Fruit fly (Drosophila melanogaster) whole organism, embryonic: ENCODE measurements around the gene TBC1D16.

Source experiments
- Abd-B ChIP-seq: fragments of 200-800 bp; sonication (Bioruptor generic); optimal IDR thresholded peaks from 2 replicates; lab custom pipeline; 2018; ENCODE audit warnings: missing biosample characterization, mild to moderate bottlenecking, missing genetic modification characterization, moderate library complexity
- Asciz ChIP-seq: fragments of 200-800 bp; sonication (Bioruptor generic); optimal IDR thresholded peaks from 2 replicates; lab custom pipeline; 2017; ENCODE audit warnings: missing biosample characterization, mild to moderate bottlenecking, missing genetic modification characterization, missing genetic modification reagents
- CG11398 ChIP-seq: fragments of 200-800 bp; sonication (Bioruptor generic); optimal IDR thresholded peaks from 2 replicates; lab custom pipeline; 2016; ENCODE audit warnings: missing biosample characterization, missing genetic modification characterization
- CG11560 ChIP-seq: fragments of 200-800 bp; sonication (Bioruptor generic); IDR thresholded peaks from 3 replicates; pipeline ENCODE4 v1.3.6; 2022; ENCODE audit warnings: missing biosample characterization, missing genetic modification characterization
- CG13296 ChIP-seq: fragments of 200-800 bp; sonication (Bioruptor generic); optimal IDR thresholded peaks from 3 replicates; lab custom pipeline; 2018; ENCODE audit warnings: missing biosample characterization, mild to moderate bottlenecking, missing genetic modification characterization
- CG13424 ChIP-seq: fragments of 200-800 bp; sonication (Bioruptor generic); optimal IDR thresholded peaks from 2 replicates; lab custom pipeline; 2019; ENCODE audit warnings: missing biosample characterization, mild to moderate bottlenecking, missing genetic modification characterization, moderate library complexity
- CG15269 ChIP-seq: fragments of 200-800 bp; sonication (Bioruptor generic); optimal IDR thresholded peaks from 2 replicates; lab custom pipeline; 2018; ENCODE audit warnings: missing biosample characterization, mild to moderate bottlenecking, missing genetic modification characterization, moderate library complexity
- CG17385 ChIP-seq: fragments of 200-800 bp; sonication (Bioruptor generic); optimal IDR thresholded peaks from 3 replicates; lab custom pipeline; 2018; ENCODE audit warnings: missing biosample characterization, mild to moderate bottlenecking, missing genetic modification characterization
- CG17612 ChIP-seq: fragments of 200-800 bp; sonication (Bioruptor generic); IDR thresholded peaks from 2 replicates; pipeline ENCODE4 v1.3.6; 2022; ENCODE audit warnings: missing biosample characterization, missing genetic modification characterization
- CG18011 ChIP-seq: fragments of 200-800 bp; sonication (Bioruptor generic); optimal IDR thresholded peaks from 2 replicates; lab custom pipeline; 2017; ENCODE audit warnings: missing biosample characterization, missing genetic modification characterization, mild to moderate bottlenecking, moderate library complexity, missing genotype
- CG1832 ChIP-seq: fragments of 200-800 bp; sonication (Bioruptor generic); optimal IDR thresholded peaks from 2 replicates; lab custom pipeline; 2017; ENCODE audit warnings: missing biosample characterization, mild to moderate bottlenecking, missing genetic modification characterization, inconsistent platforms
- CG18764 ChIP-seq: fragments of 200-800 bp; sonication (Bioruptor generic); optimal IDR thresholded peaks from 3 replicates; lab custom pipeline; 2016; ENCODE audit warnings: missing biosample characterization, missing genetic modification characterization
- CG2678 ChIP-seq: fragments of 200-800 bp; sonication (Bioruptor generic); optimal IDR thresholded peaks from 3 replicates; lab custom pipeline; 2019; ENCODE audit warnings: missing biosample characterization, mild to moderate bottlenecking, missing genetic modification characterization, moderate library complexity
- CG30403 ChIP-seq: fragments of 200-800 bp; sonication (Bioruptor generic); optimal IDR thresholded peaks from 3 replicates; lab custom pipeline; 2016; ENCODE audit warnings: missing biosample characterization, missing genetic modification characterization
- CG30431 ChIP-seq: fragments of 200-800 bp; sonication (Bioruptor generic); optimal IDR thresholded peaks from 2 replicates; lab custom pipeline; 2017; ENCODE audit warnings: missing biosample characterization, missing genetic modification characterization
- CG32767 ChIP-seq: fragments of 200-800 bp; sonication (Bioruptor generic); IDR thresholded peaks from 2 replicates; pipeline ENCODE4 v1.3.6; 2022; ENCODE audit warnings: missing biosample characterization, missing genetic modification characterization
- CG33213 ChIP-seq: fragments of 200-800 bp; sonication (Bioruptor generic); optimal IDR thresholded peaks from 3 replicates; lab custom pipeline; 2016; ENCODE audit warnings: missing biosample characterization, missing genetic modification characterization
- CG34224 ChIP-seq: fragments of 200-800 bp; sonication (Bioruptor generic); IDR thresholded peaks from 3 replicates; pipeline ENCODE4 v1.3.6; 2022; ENCODE audit warnings: missing biosample characterization, missing genetic modification characterization; ENCODE audit not compliant: partially characterized antibody
- CG3726 ChIP-seq: fragments of 200-800 bp; sonication (Bioruptor generic); IDR thresholded peaks from 3 replicates; pipeline ENCODE4, ENCODE4 v1.3.6; 2022; ENCODE audit warnings: missing biosample characterization, missing genetic modification characterization
- CG5245 ChIP-seq: fragments of 200-800 bp; sonication (Bioruptor generic); optimal IDR thresholded peaks from 3 replicates; lab custom pipeline; 2016; ENCODE audit warnings: missing biosample characterization, missing genetic modification characterization
- CG5953 ChIP-seq: fragments of 200-800 bp; sonication (Bioruptor generic); IDR thresholded peaks from 2 replicates; pipeline ENCODE4 v1.3.6; 2022; ENCODE audit warnings: missing biosample characterization, missing genetic modification characterization
- CG6654 ChIP-seq: fragments of 200-800 bp; sonication (Bioruptor generic); optimal IDR thresholded peaks from 2 replicates; lab custom pipeline; 2017; ENCODE audit warnings: missing biosample characterization, mild to moderate bottlenecking, missing genetic modification characterization
- CG6683 ChIP-seq: fragments of 200-800 bp; sonication (Bioruptor generic); optimal IDR thresholded peaks from 2 replicates; lab custom pipeline; 2017; ENCODE audit warnings: missing biosample characterization, mild to moderate bottlenecking, missing genetic modification characterization, missing genetic modification reagents
- CG9797 ChIP-seq: fragments of 200-800 bp; sonication (Bioruptor generic); optimal IDR thresholded peaks from 3 replicates; lab custom pipeline; 2018; ENCODE audit warnings: missing biosample characterization, mild to moderate bottlenecking, missing genetic modification characterization
- Dbx ChIP-seq: fragments of 200-800 bp; sonication (Bioruptor generic); IDR thresholded peaks from 3 replicates; pipeline ENCODE4 v1.3.6; 2022; ENCODE audit warnings: missing biosample characterization, missing genetic modification characterization
- Drgx ChIP-seq: fragments of 200-800 bp; sonication (Bioruptor generic); IDR thresholded peaks from 2 replicates; pipeline ENCODE4 v1.3.6; 2022; ENCODE audit warnings: missing biosample characterization, missing genetic modification characterization
- ERR ChIP-seq: fragments of 200-800 bp; sonication (Bioruptor generic); optimal IDR thresholded peaks from 2 replicates; lab custom pipeline; 2016; ENCODE audit warnings: missing biosample characterization, missing genetic modification characterization
- Eip74EF ChIP-seq, 2 experiments: fragments of 200-800 bp in 1 of 2; fragments of >200 bp in 1 of 2; sonication (Bioruptor generic) in 1 of 2; optimal IDR thresholded peaks; 2 replicates each; lab custom pipeline; 2017 to 2019; ENCODE audit warnings: missing biosample characterization in 2 of 2, missing genetic modification characterization in 2 of 2, mild to moderate bottlenecking in 1 of 2, moderate library complexity in 1 of 2
- Fer1 ChIP-seq: fragments of 200-800 bp; sonication (Bioruptor generic); optimal IDR thresholded peaks from 2 replicates; lab custom pipeline; 2017; ENCODE audit warnings: missing biosample characterization, mild to moderate bottlenecking, missing genetic modification characterization
- H15 ChIP-seq: fragments of 200-800 bp; sonication (Bioruptor generic); IDR thresholded peaks from 3 replicates; pipeline ENCODE4 v1.3.6; 2022; ENCODE audit warnings: missing biosample characterization, missing genetic modification characterization
- Pdp1 ChIP-seq, 2 experiments: fragments of 200-800 bp; sonication (Bioruptor generic); optimal IDR thresholded peaks; 3 replicates each; lab custom pipeline; 2016; ENCODE audit warnings: missing biosample characterization in 2 of 2, missing genetic modification characterization in 2 of 2, mild to moderate bottlenecking in 1 of 2, moderate library complexity in 1 of 2
- Ptx1 ChIP-seq: fragments of 200-800 bp; sonication (Bioruptor generic); IDR thresholded peaks from 2 replicates; pipeline ENCODE4 v1.3.6; 2022; ENCODE audit warnings: missing biosample characterization, missing genetic modification characterization
- Rx ChIP-seq: fragments of 200-800 bp; sonication (Bioruptor generic); IDR thresholded peaks from 2 replicates; pipeline ENCODE4 v1.3.6; 2022; ENCODE audit warnings: missing biosample characterization, missing genetic modification characterization
- Sox100B ChIP-seq: fragments of 200-800 bp; sonication (Bioruptor generic); optimal IDR thresholded peaks from 3 replicates; lab custom pipeline; 2018; ENCODE audit warnings: missing biosample characterization, mild to moderate bottlenecking, missing genetic modification characterization
- ap ChIP-seq: fragments of 200-800 bp; sonication (Bioruptor generic); IDR thresholded peaks from 2 replicates; pipeline ENCODE4 v1.3.6; 2022; ENCODE audit warnings: missing biosample characterization, missing genetic modification characterization
- chn ChIP-seq: fragments of 200-800 bp; sonication (Bioruptor generic); optimal IDR thresholded peaks from 2 replicates; lab custom pipeline; 2016; ENCODE audit warnings: missing biosample characterization, missing genetic modification characterization
- corto ChIP-seq: fragments of 200-800 bp; sonication (Bioruptor generic); optimal IDR thresholded peaks from 2 replicates; lab custom pipeline; 2016; ENCODE audit warnings: missing biosample characterization, mild to moderate bottlenecking, missing genetic modification characterization, moderate library complexity
- dpn ChIP-seq, 2 experiments: fragments of 200-800 bp; sonication (Bioruptor generic); optimal IDR thresholded peaks; 3 replicates each; lab custom pipeline; 2016; ENCODE audit warnings: missing biosample characterization in 2 of 2, missing genetic modification characterization in 2 of 2
- en ChIP-seq: fragments of 200-800 bp; sonication (Bioruptor generic); optimal IDR thresholded peaks from 2 replicates; lab custom pipeline; 2016; ENCODE audit warnings: missing biosample characterization, missing genetic modification characterization
- fd96Cb ChIP-seq: fragments of 200-800 bp; sonication (Bioruptor generic); optimal IDR thresholded peaks from 2 replicates; lab custom pipeline; 2018; ENCODE audit warnings: missing biosample characterization, mild to moderate bottlenecking, missing genetic modification characterization, moderate library complexity
- gem ChIP-seq: fragments of 200-800 bp; sonication (Bioruptor generic); optimal IDR thresholded peaks from 2 replicates; lab custom pipeline; 2019; ENCODE audit warnings: missing biosample characterization, mild to moderate bottlenecking, missing genetic modification characterization, moderate library complexity
- gt ChIP-seq: fragments of 200-800 bp; sonication (Bioruptor generic); IDR thresholded peaks from 2 replicates; pipeline ENCODE4 v1.3.6; 2022; ENCODE audit warnings: missing biosample characterization, missing genetic modification characterization
- ham ChIP-seq: fragments of 200-800 bp; sonication (Bioruptor generic); IDR thresholded peaks from 2 replicates; pipeline ENCODE4 v1.3.6; 2022; ENCODE audit warnings: missing biosample characterization, missing genetic modification characterization
- jing ChIP-seq: fragments of 200-800 bp; sonication (Bioruptor generic); optimal IDR thresholded peaks from 2 replicates; lab custom pipeline; 2018; ENCODE audit warnings: missing biosample characterization, mild to moderate bottlenecking, missing genetic modification characterization
- maf-S ChIP-seq: fragments of 200-800 bp; sonication (Bioruptor generic); optimal IDR thresholded peaks from 2 replicates; lab custom pipeline; 2016; ENCODE audit warnings: missing biosample characterization, missing genetic modification characterization
- onecut ChIP-seq: fragments of 200-800 bp; sonication (Bioruptor generic); IDR thresholded peaks from 2 replicates; pipeline ENCODE4 v1.3.6; 2022; ENCODE audit warnings: missing biosample characterization, missing genetic modification characterization
- pb ChIP-seq: fragments of 200-800 bp; sonication (Bioruptor generic); optimal IDR thresholded peaks from 3 replicates; lab custom pipeline; 2016; ENCODE audit warnings: missing biosample characterization, missing genetic modification characterization
- slbo ChIP-seq: fragments of 200-800 bp; sonication (Bioruptor generic); IDR thresholded peaks from 2 replicates; pipeline ENCODE4 v1.3.6; 2022; ENCODE audit warnings: missing biosample characterization, missing genetic modification characterization
- so ChIP-seq: fragments of 200-800 bp; sonication (Bioruptor generic); IDR thresholded peaks from 3 replicates; pipeline ENCODE4 v1.3.6; 2022; ENCODE audit warnings: missing biosample characterization, missing genetic modification characterization
- toy ChIP-seq: fragments of 200-800 bp; sonication (Bioruptor generic); IDR thresholded peaks from 2 replicates; pipeline ENCODE4 v1.3.6; 2022; ENCODE audit warnings: missing biosample characterization, missing genetic modification characterization
- wek ChIP-seq: fragments of 200-800 bp; sonication (Bioruptor generic); optimal IDR thresholded peaks from 3 replicates; lab custom pipeline; 2018; ENCODE audit warnings: missing biosample characterization, mild to moderate bottlenecking, missing genetic modification characterization, moderate library complexity
- zfh2 ChIP-seq: fragments of 200-800 bp; sonication (Bioruptor generic); optimal IDR thresholded peaks from 2 replicates; lab custom pipeline; 2016; ENCODE audit warnings: missing biosample characterization, missing genetic modification characterization

Gene TBC1D16

dm6 chr2L:10472257-10472656 is 36.8 kb upstream of the TBC1D16 start (continued):
- no peak for TF ChIP-seq CG3726 (GFP tag; lab: Robert Waterston, UW)
- TF ChIP-seq CG2678 (tag; lab: Kevin White, UChicago), result peak; percentile 37
- no peak for TF ChIP-seq CG17385 (GFP tag; lab: Kevin White, UChicago)
- no peak for TF ChIP-seq toy (GFP tag; lab: Robert Waterston, UW)
- no peak for TF ChIP-seq CG30431 (GFP tag; lab: Kevin White, UChicago)
- peak; percentile 25 for TF ChIP-seq Sox100B (GFP tag; lab: Kevin White, UChicago)
- TF ChIP-seq CG9797 (GFP tag; lab: Kevin White, UChicago), result no peak
- no peak for TF ChIP-seq CG5953
- TF ChIP-seq CG30403 (GFP tag; lab: Kevin White, UChicago), result no peak
- TF ChIP-seq CG18011 (GFP tag; lab: Kevin White, UChicago), result no peak
- TF ChIP-seq en (GFP tag; lab: Kevin White, UChicago), result no peak
- TF ChIP-seq CG15269, result peak; percentile 11
- TF ChIP-seq Ptx1 (GFP tag; lab: Robert Waterston, UW), result no peak
- TF ChIP-seq CG18764, result no peak
- TF ChIP-seq jing (GFP tag; lab: Kevin White, UChicago), result no peak
- peak; percentile 10 for TF ChIP-seq CG13424 (tag; lab: Kevin White, UChicago)
- no peak for TF ChIP-seq CG6683 (GFP tag; lab: Kevin White, UChicago)
- no peak for TF ChIP-seq ERR (GFP tag; lab: Kevin White, UChicago)
- peak; percentile 4 for TF ChIP-seq Fer1 (GFP tag; lab: Kevin White, UChicago)
- TF ChIP-seq Drgx (GFP tag; lab: Robert Waterston, UW), result no peak
- TF ChIP-seq CG1832 (GFP tag; lab: Kevin White, UChicago), result no peak
- no peak for TF ChIP-seq ham (GFP tag; lab: Robert Waterston, UW)
- TF ChIP-seq Abd-B, result no peak
- TF ChIP-seq chn (GFP tag; lab: Kevin White, UChicago), result no peak
- TF ChIP-seq CG6654 (GFP tag; lab: Kevin White, UChicago), result no peak
- no peak for TF ChIP-seq Eip74EF (GFP tag; optimal IDR thresholded peaks at IDR 0.05; lab: Kevin White, UChicago)
- TF ChIP-seq CG11398 (GFP tag; lab: Kevin White, UChicago), result no peak
- peak; percentile 8 for TF ChIP-seq gem (tag; lab: Kevin White, UChicago)
- peak in 1 of 2 experiments; percentile 14 for TF ChIP-seq Pdp1 (GFP tag; optimal IDR thresholded peaks at IDR 0.05; lab: Kevin White, UChicago)
- no peak for TF ChIP-seq Dbx (GFP tag; lab: Robert Waterston, UW)
- no peak for TF ChIP-seq so (GFP tag; lab: Robert Waterston, UW)
- TF ChIP-seq H15 (GFP tag; lab: Robert Waterston, UW), result no peak
- TF ChIP-seq CG5245 (GFP tag; lab: Kevin White, UChicago), result no peak
- TF ChIP-seq CG32767 (GFP tag; lab: Robert Waterston, UW), result no peak
- no peak for TF ChIP-seq CG33213 (GFP tag; lab: Kevin White, UChicago)
- TF ChIP-seq slbo, result no peak
- no peak for TF ChIP-seq fd96Cb
- no peak for TF ChIP-seq CG11560 (tag; lab: Robert Waterston, UW)
- TF ChIP-seq corto (GFP tag; lab: Kevin White, UChicago), result no peak
- TF ChIP-seq Asciz, result peak; percentile 4
- TF ChIP-seq ap (GFP tag; lab: Robert Waterston, UW), result no peak
- no peak for TF ChIP-seq maf-S (GFP tag; lab: Kevin White, UChicago)
- no peak for TF ChIP-seq zfh2 (GFP tag; lab: Kevin White, UChicago)
- peak; percentile 36 for TF ChIP-seq wek (GFP tag; lab: Kevin White, UChicago)
- no peak for TF ChIP-seq CG17612 (GFP tag; lab: Robert Waterston, UW)
- TF ChIP-seq pb (GFP tag; lab: Kevin White, UChicago), result no peak
- TF ChIP-seq Rx (GFP tag; lab: Robert Waterston, UW), result no peak
- TF ChIP-seq gt, result no peak
- no peak for TF ChIP-seq dpn (GFP tag; optimal IDR thresholded peaks at IDR 0.05; lab: Kevin White, UChicago)
- peak; percentile 41 for TF ChIP-seq CG13296 (GFP tag; lab: Kevin White, UChicago)
- no peak for TF ChIP-seq onecut
- TF ChIP-seq CG34224 (GFP tag; lab: Robert Waterston, UW), result no peak
